Fruit fly (Drosophila melanogaster) whole organism: Measurements from ENCODE around the gene CG34296.

Experiments used
- CG8478 ChIP-seq: fragments of >200 bp; optimal IDR thresholded peaks from 2 replicates; lab custom pipeline; 2018; ENCODE audit warnings: inconsistent platforms
- Dll ChIP-seq: fragments of >200 bp; optimal IDR thresholded peaks from 2 replicates; lab custom pipeline; 2017
- EcR ChIP-seq, 2 experiments: fragments of >200 bp; optimal IDR thresholded peaks; 2 replicates each; lab custom pipeline; 2017; ENCODE audit warnings: missing biosample characterization in 2 of 2, missing genetic modification characterization in 2 of 2, missing genetic modification reagents in 2 of 2
- psq ChIP-seq: fragments of >200 bp; optimal IDR thresholded peaks from 2 replicates; lab custom pipeline; 2017
- usp ChIP-seq: fragments of >200 bp; optimal IDR thresholded peaks from 2 replicates; lab custom pipeline; 2017; ENCODE audit warnings: missing biosample characterization, missing genetic modification characterization, mixed read lengths

DNA sequence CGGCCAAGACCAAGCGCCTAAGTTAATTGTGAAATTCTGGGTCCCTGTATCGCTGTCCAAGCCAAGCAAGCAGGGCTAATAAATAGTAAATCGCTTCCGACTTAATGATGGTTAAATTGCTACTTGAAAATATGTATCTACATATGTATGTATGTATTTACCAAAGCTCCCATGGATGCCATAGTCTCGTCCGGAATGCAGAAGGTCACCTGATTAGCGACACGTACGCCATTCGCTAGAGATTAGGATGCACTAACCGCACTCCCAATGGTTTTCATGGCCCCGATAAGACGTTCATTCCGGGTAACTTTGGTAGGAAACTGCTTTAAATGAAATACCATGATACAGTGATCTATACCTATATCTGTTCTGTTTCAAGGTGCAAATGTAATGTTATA is 36.4 kb downstream of the CG34296 start:
- TF ChIP-seq CG8478 (lab: Kevin White, UChicago) (no peak), Dll (no peak), psq (lab: Kevin White, UChicago) (no peak), usp (GFP tag; lab: Kevin White, UChicago) (no peak), EcR (GFP tag; optimal IDR thresholded peaks at IDR 0.05; lab: Kevin White, UChicago) (no peak)
